Worm (Caenorhabditis elegans) whole organism, midembryonic: Measurements from ENCODE around the gene C25H3.3.

Experiments used
- T22C8.4 ChIP-seq: fragments of 200-800 bp; sonication (Bioruptor generic); IDR thresholded peaks from 2 replicates; pipeline ENCODE4 v1.3.6; 2022; ENCODE audit warnings: missing genetic modification characterization, missing compliant biosample characterization
- cog-1 ChIP-seq: sonication (generic microtip); optimal IDR thresholded peaks from 2 replicates; lab custom pipeline; 2016; ENCODE audit warnings: missing genetic modification characterization, missing compliant biosample characterization
- klf-2 ChIP-seq: fragments of 200-800 bp; sonication (Bioruptor generic); conservative IDR thresholded peaks from 2 replicates; pipeline ENCODE4 v1.3.6; 2022; ENCODE audit warnings: missing genetic modification reagents, missing genetic modification characterization, missing compliant biosample characterization
- ref-1 ChIP-seq: fragments of 200-800 bp; sonication (Bioruptor generic); conservative IDR thresholded peaks from 2 replicates; pipeline ENCODE4 v1.3.6; 2022; ENCODE audit warnings: missing genetic modification reagents, missing genetic modification characterization, missing compliant biosample characterization
- tab-1 ChIP-seq: fragments of 200-800 bp; sonication (Bioruptor generic); IDR thresholded peaks from 2 replicates; pipeline ENCODE4 v1.3.6; 2022; ENCODE audit warnings: missing genetic modification characterization, missing compliant biosample characterization
- ztf-23 ChIP-seq: fragments of 200-800 bp; sonication (Bioruptor generic); IDR thresholded peaks from 2 replicates; pipeline ENCODE4 v1.3.6; 2022; ENCODE audit warnings: missing genetic modification reagents, missing genetic modification characterization, missing compliant biosample characterization

DNA sequence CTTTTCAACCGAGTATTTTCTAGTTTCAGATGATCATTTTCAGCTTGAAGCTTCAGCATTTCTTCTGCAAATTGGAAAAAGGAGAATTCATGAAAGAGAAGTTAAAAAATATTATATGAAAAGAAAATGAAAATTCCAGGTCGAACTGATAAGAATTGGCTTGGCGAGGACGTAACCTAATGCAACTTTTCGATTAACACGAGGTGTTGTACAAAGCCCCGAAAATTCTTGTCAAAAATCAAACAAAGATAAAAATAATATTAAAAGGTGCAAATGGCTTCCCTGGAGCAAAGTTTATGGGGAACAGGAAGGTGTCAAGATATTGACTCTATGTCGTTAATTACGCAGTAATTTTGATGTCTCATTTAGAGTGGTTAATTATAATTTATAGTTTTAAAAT, 50.3 kb downstream of the C25H3.3 start:
- no peak for TF ChIP-seq ztf-23 (GFP tag; lab: Robert Waterston, UW)
- no peak for TF ChIP-seq tab-1
- no peak for TF ChIP-seq cog-1 (tag; lab: Kevin White, UChicago)
- no peak for TF ChIP-seq klf-2 (GFP tag; lab: Robert Waterston, UW)
- TF ChIP-seq ref-1 = no peak
- TF ChIP-seq T22C8.4 (GFP tag; lab: Robert Waterston, UW) = no peak
